Fruit fly (Drosophila melanogaster) whole organism, embryonic: ENCODE results near the gene CG10803.

Source experiments
- Abd-B ChIP-seq: fragments of 200-800 bp; sonication (Bioruptor generic); optimal IDR thresholded peaks from 2 replicates; lab custom pipeline; 2018; ENCODE audit warnings: missing biosample characterization, mild to moderate bottlenecking, missing genetic modification characterization, moderate library complexity
- Atf-2 ChIP-seq: fragments of 200-800 bp; sonication (Bioruptor generic); optimal IDR thresholded peaks from 2 replicates; lab custom pipeline; 2016; ENCODE audit warnings: missing biosample characterization, missing genetic modification characterization
- Atf3 ChIP-seq: fragments of 200-800 bp; sonication (Bioruptor generic); optimal IDR thresholded peaks from 3 replicates; lab custom pipeline; 2016; ENCODE audit warnings: missing biosample characterization, missing genetic modification characterization
- B-H2 ChIP-seq: fragments of 200-800 bp; sonication (Bioruptor generic); optimal IDR thresholded peaks from 2 replicates; lab custom pipeline; 2018; ENCODE audit warnings: missing biosample characterization, mild to moderate bottlenecking, missing genetic modification characterization
- Bdp1 ChIP-seq: fragments of 200-800 bp; sonication (Bioruptor generic); optimal IDR thresholded peaks from 3 replicates; lab custom pipeline; 2016; ENCODE audit warnings: missing biosample characterization, missing genetic modification characterization
- CG10209 ChIP-seq: fragments of 200-800 bp; sonication (Bioruptor generic); optimal IDR thresholded peaks from 3 replicates; lab custom pipeline; 2017; ENCODE audit warnings: missing biosample characterization, mild to moderate bottlenecking, missing genetic modification characterization, missing genetic modification reagents
- CG12104 ChIP-seq: fragments of 200-800 bp; sonication (Bioruptor generic); optimal IDR thresholded peaks from 3 replicates; lab custom pipeline; 2016; ENCODE audit warnings: missing biosample characterization, missing genetic modification characterization
- CG12155 ChIP-seq: fragments of 200-800 bp; sonication (Bioruptor generic); optimal IDR thresholded peaks from 3 replicates; lab custom pipeline; 2016; ENCODE audit warnings: missing biosample characterization, missing genetic modification characterization
- CG12299 ChIP-seq: fragments of 200-800 bp; sonication (Bioruptor generic); optimal IDR thresholded peaks from 2 replicates; lab custom pipeline; 2018; ENCODE audit warnings: missing biosample characterization, mild to moderate bottlenecking, missing genetic modification characterization
- CG13296 ChIP-seq: fragments of 200-800 bp; sonication (Bioruptor generic); optimal IDR thresholded peaks from 3 replicates; lab custom pipeline; 2018; ENCODE audit warnings: missing biosample characterization, mild to moderate bottlenecking, missing genetic modification characterization
- CG14441 ChIP-seq: fragments of 200-800 bp; sonication (Bioruptor generic); IDR thresholded peaks from 2 replicates; pipeline ENCODE4 v1.3.6; 2022; ENCODE audit warnings: missing biosample characterization, missing genetic modification characterization
- CG15601 ChIP-seq: fragments of 200-800 bp; sonication (Bioruptor generic); optimal IDR thresholded peaks from 3 replicates; lab custom pipeline; 2019; ENCODE audit warnings: missing biosample characterization, mild to moderate bottlenecking, missing genetic modification characterization, moderate library complexity
- CG17385 ChIP-seq: fragments of 200-800 bp; sonication (Bioruptor generic); optimal IDR thresholded peaks from 3 replicates; lab custom pipeline; 2018; ENCODE audit warnings: missing biosample characterization, mild to moderate bottlenecking, missing genetic modification characterization
- CG2120 ChIP-seq: fragments of 200-800 bp; sonication (Bioruptor generic); optimal IDR thresholded peaks from 3 replicates; lab custom pipeline; 2016; ENCODE audit warnings: missing biosample characterization, missing genetic modification characterization
- CG30431 ChIP-seq: fragments of 200-800 bp; sonication (Bioruptor generic); optimal IDR thresholded peaks from 2 replicates; lab custom pipeline; 2017; ENCODE audit warnings: missing biosample characterization, missing genetic modification characterization
- CG31224 ChIP-seq: fragments of 200-800 bp; sonication (Bioruptor generic); IDR thresholded peaks from 2 replicates; pipeline ENCODE4 v1.3.6; 2022; ENCODE audit warnings: missing biosample characterization, missing genetic modification characterization
- CG31365 ChIP-seq: fragments of 200-800 bp; sonication (Bioruptor generic); optimal IDR thresholded peaks from 2 replicates; lab custom pipeline; 2018; ENCODE audit warnings: missing biosample characterization, mild to moderate bottlenecking, missing genetic modification characterization
- CG3281 ChIP-seq: fragments of 200-800 bp; sonication (Bioruptor generic); optimal IDR thresholded peaks from 3 replicates; lab custom pipeline; 2017; ENCODE audit warnings: missing biosample characterization, mild to moderate bottlenecking, missing genetic modification characterization
- CG43689 ChIP-seq: fragments of 200-800 bp; sonication (Bioruptor generic); IDR thresholded peaks from 2 replicates; pipeline ENCODE4 v1.3.6; 2022; ENCODE audit warnings: missing biosample characterization, missing genetic modification characterization
- CG4404 ChIP-seq: fragments of 200-800 bp; sonication (Bioruptor generic); IDR thresholded peaks from 2 replicates; pipeline ENCODE4 v1.3.6; 2022; ENCODE audit warnings: missing biosample characterization, missing genetic modification characterization
- CG9215 ChIP-seq: fragments of 200-800 bp; sonication (Bioruptor generic); IDR thresholded peaks from 2 replicates; pipeline ENCODE4 v1.3.6; 2022; ENCODE audit warnings: missing biosample characterization, missing genetic modification characterization
- CG9727 ChIP-seq: fragments of 200-800 bp; sonication (Bioruptor generic); optimal IDR thresholded peaks from 3 replicates; lab custom pipeline; 2017; ENCODE audit warnings: missing biosample characterization, mild to moderate bottlenecking, missing genetic modification characterization
- CG9817 ChIP-seq: fragments of 200-800 bp; sonication (Bioruptor generic); optimal IDR thresholded peaks from 2 replicates; lab custom pipeline; 2018; ENCODE audit warnings: missing biosample characterization, mild to moderate bottlenecking, missing genetic modification characterization, moderate library complexity
- Fer3 ChIP-seq: fragments of 200-800 bp; sonication (Bioruptor generic); optimal IDR thresholded peaks from 2 replicates; lab custom pipeline; 2018; ENCODE audit warnings: missing biosample characterization, mild to moderate bottlenecking, missing genetic modification characterization, moderate library complexity
- HLH4C ChIP-seq: fragments of 200-800 bp; sonication (Bioruptor generic); IDR thresholded peaks from 3 replicates; pipeline ENCODE4 v1.3.6; 2022; ENCODE audit warnings: missing biosample characterization, missing genetic modification characterization; ENCODE audit not compliant: partially characterized antibody
- Kr ChIP-seq: fragments of 200-800 bp; sonication (Bioruptor generic); optimal IDR thresholded peaks from 2 replicates; lab custom pipeline; 2017; ENCODE audit warnings: missing biosample characterization, mild to moderate bottlenecking, missing genetic modification characterization
- Lim3 ChIP-seq: fragments of 200-800 bp; sonication (Bioruptor generic); IDR thresholded peaks from 2 replicates; pipeline ENCODE4 v1.3.6; 2022; ENCODE audit warnings: missing biosample characterization, missing genetic modification characterization
- NC2α ChIP-seq: fragments of 200-800 bp; sonication (Bioruptor generic); optimal IDR thresholded peaks from 2 replicates; lab custom pipeline; 2016; ENCODE audit warnings: missing biosample characterization, missing genetic modification characterization
- NFAT ChIP-seq: fragments of 200-800 bp; sonication (Bioruptor generic); IDR thresholded peaks from 2 replicates; pipeline ENCODE4 v1.3.6; 2022; ENCODE audit warnings: missing biosample characterization, missing genetic modification characterization
- PHDP ChIP-seq: fragments of 200-800 bp; sonication (Bioruptor generic); optimal IDR thresholded peaks from 3 replicates; lab custom pipeline; 2018; ENCODE audit warnings: missing biosample characterization, mild to moderate bottlenecking, missing genetic modification characterization, moderate library complexity
- Ptx1 ChIP-seq: fragments of 200-800 bp; sonication (Bioruptor generic); IDR thresholded peaks from 2 replicates; pipeline ENCODE4 v1.3.6; 2022; ENCODE audit warnings: missing biosample characterization, missing genetic modification characterization
- TFAM ChIP-seq: fragments of 200-800 bp; sonication (Bioruptor generic); optimal IDR thresholded peaks from 2 replicates; lab custom pipeline; 2017; ENCODE audit warnings: missing biosample characterization, missing genetic modification characterization, inconsistent platforms
- btn ChIP-seq: fragments of 200-800 bp; sonication (Bioruptor generic); optimal IDR thresholded peaks from 2 replicates; lab custom pipeline; 2016; ENCODE audit warnings: missing biosample characterization, missing genetic modification characterization
- corto ChIP-seq: fragments of 200-800 bp; sonication (Bioruptor generic); optimal IDR thresholded peaks from 2 replicates; lab custom pipeline; 2016; ENCODE audit warnings: missing biosample characterization, mild to moderate bottlenecking, missing genetic modification characterization, moderate library complexity
- dmrt11E ChIP-seq: fragments of 200-800 bp; sonication (Bioruptor generic); optimal IDR thresholded peaks from 3 replicates; lab custom pipeline; 2018; ENCODE audit warnings: missing biosample characterization, mild to moderate bottlenecking, missing genetic modification characterization, moderate library complexity
- dysf ChIP-seq: fragments of 200-800 bp; sonication (Bioruptor generic); IDR thresholded peaks from 3 replicates; pipeline ENCODE4 v1.3.6; 2022; ENCODE audit warnings: missing biosample characterization, missing genetic modification characterization
- lbe ChIP-seq: fragments of 200-800 bp; sonication (Bioruptor generic); optimal IDR thresholded peaks from 2 replicates; lab custom pipeline; 2016; ENCODE audit warnings: missing biosample characterization, mild to moderate bottlenecking, missing genetic modification characterization
- lilli ChIP-seq: fragments of 200-800 bp; sonication (Bioruptor generic); optimal IDR thresholded peaks from 3 replicates; lab custom pipeline; 2016; ENCODE audit warnings: missing biosample characterization, missing genetic modification characterization
- oc ChIP-seq: fragments of 200-800 bp; sonication (Bioruptor generic); optimal IDR thresholded peaks from 2 replicates; lab custom pipeline; 2018; ENCODE audit warnings: missing biosample characterization, mild to moderate bottlenecking, missing genetic modification characterization, moderate library complexity
- onecut ChIP-seq: fragments of 200-800 bp; sonication (Bioruptor generic); IDR thresholded peaks from 2 replicates; pipeline ENCODE4 v1.3.6; 2022; ENCODE audit warnings: missing biosample characterization, missing genetic modification characterization
- phol ChIP-seq: fragments of 200-800 bp; sonication (Bioruptor generic); optimal IDR thresholded peaks from 3 replicates; lab custom pipeline; 2018; ENCODE audit warnings: missing biosample characterization, mild to moderate bottlenecking, missing genetic modification characterization, moderate library complexity
- salm ChIP-seq: fragments of 200-800 bp; sonication (Bioruptor generic); optimal IDR thresholded peaks from 2 replicates; lab custom pipeline; 2018; ENCODE audit warnings: missing biosample characterization, mild to moderate bottlenecking, missing genetic modification characterization
- seq ChIP-seq: fragments of 200-800 bp; sonication (Bioruptor generic); IDR thresholded peaks from 2 replicates; pipeline ENCODE4 v1.3.6; 2022; ENCODE audit warnings: missing biosample characterization, missing genetic modification characterization
- sisA ChIP-seq: fragments of 200-800 bp; sonication (Bioruptor generic); IDR thresholded peaks from 2 replicates; pipeline ENCODE4 v1.3.6; 2022; ENCODE audit warnings: missing biosample characterization, missing genetic modification characterization
- tap ChIP-seq: fragments of 200-800 bp; optimal IDR thresholded peaks from 3 replicates; lab custom pipeline; 2019; ENCODE audit warnings: missing biosample characterization, mild to moderate bottlenecking, missing genetic modification characterization, moderate library complexity
- tgo ChIP-seq: fragments of 200-800 bp; sonication (Bioruptor generic); IDR thresholded peaks from 3 replicates; pipeline ENCODE4 v1.3.6; 2022; ENCODE audit warnings: missing biosample characterization, missing genetic modification characterization
- ttk ChIP-seq: fragments of 200-800 bp; sonication (Bioruptor generic); IDR thresholded peaks from 2 replicates; pipeline ENCODE4 v2.1.2; 2022; ENCODE audit warnings: missing biosample characterization, missing genetic modification characterization
- yki ChIP-seq: fragments of >200 bp; optimal IDR thresholded peaks from 3 replicates; lab custom pipeline; 2018
- zfh1 ChIP-seq: fragments of 200-800 bp; sonication (Bioruptor generic); IDR thresholded peaks from 3 replicates; pipeline ENCODE4 v1.3.6; 2022; ENCODE audit warnings: missing biosample characterization, missing genetic modification characterization

The CG10803 gene

dm6 chrX:3474476-3475439 is 10.7 kb upstream of the CG10803 start, which contains the start of gene CG12206 (continued):
- TF ChIP-seq CG9727 (GFP tag; lab: Kevin White, UChicago): peak; percentile 64
- TF ChIP-seq sisA (GFP tag; lab: Robert Waterston, UW): peak; percentile 53
- TF ChIP-seq CG9215 (GFP tag; lab: Robert Waterston, UW): peak; percentile 71
- TF ChIP-seq NFAT: 0 out of 2 replicates have a peak, but pooled peaks have one; percentile 44
- no peak for TF ChIP-seq Atf3
- peak; percentile 66 for TF ChIP-seq CG17385 (GFP tag; lab: Kevin White, UChicago)
- no peak for TF ChIP-seq Atf-2 (GFP tag; lab: Kevin White, UChicago)
- TF ChIP-seq CG31365 (tag; lab: Kevin White, UChicago): no peak
- peak; percentile 27; the same call in 1 of the 2 replicates for TF ChIP-seq CG4404 (GFP tag; lab: Robert Waterston, UW)
- no peak for TF ChIP-seq yki
- peak; percentile 69; the same call in 2 of the 3 replicates for TF ChIP-seq dysf (GFP tag; lab: Robert Waterston, UW)
- peak; percentile 12 for TF ChIP-seq CG12155 (GFP tag; lab: Kevin White, UChicago)
- TF ChIP-seq CG10209 (GFP tag; lab: Kevin White, UChicago): peak; percentile 50
- TF ChIP-seq B-H2 (GFP tag; lab: Kevin White, UChicago): no peak
- peak; percentile 19 for TF ChIP-seq CG12104 (GFP tag; lab: Kevin White, UChicago)
- TF ChIP-seq CG43689 (GFP tag; lab: Robert Waterston, UW): no peak
- 0 out of 2 replicates have a peak, but pooled peaks have one; percentile 47 for TF ChIP-seq seq
- 0 out of 2 replicates have a peak, but pooled peaks have one; percentile 27 for TF ChIP-seq CG31224 (GFP tag; lab: Robert Waterston, UW)
- 0 out of 3 replicates have a peak, but pooled peaks have one; percentile 23 for TF ChIP-seq zfh1 (GFP tag; lab: Robert Waterston, UW)
- peak; percentile 15 for TF ChIP-seq lilli (GFP tag; lab: Kevin White, UChicago)
- TF ChIP-seq CG14441: peak; percentile 53; the same call in 1 of the 2 replicates
- peak; percentile 21 for TF ChIP-seq CG2120
- peak; percentile 46 for TF ChIP-seq CG9817 (tag; lab: Kevin White, UChicago)
- TF ChIP-seq tgo (GFP tag; lab: Robert Waterston, UW): peak; percentile 58; the same call in 2 of the 3 replicates
- peak; percentile 29 for TF ChIP-seq tap (tag; lab: Kevin White, UChicago)
- TF ChIP-seq dmrt11E (tag; lab: Kevin White, UChicago): peak; percentile 28
- TF ChIP-seq CG15601 (tag; lab: Kevin White, UChicago): peak; percentile 23
- TF ChIP-seq onecut (GFP tag; lab: Robert Waterston, UW): 0 out of 2 replicates have a peak, but pooled peaks have one; percentile 11
- TF ChIP-seq Abd-B: peak; percentile 60
- peak; percentile 59 for TF ChIP-seq ttk (GFP tag; lab: Robert Waterston, UW)
- TF ChIP-seq Ptx1 (GFP tag; lab: Robert Waterston, UW): peak; percentile 74
- no peak for TF ChIP-seq CG12299 (tag; lab: Kevin White, UChicago)
- TF ChIP-seq corto (GFP tag; lab: Kevin White, UChicago): no peak
- TF ChIP-seq HLH4C: no peak
- TF ChIP-seq TFAM (GFP tag; lab: Kevin White, UChicago): no peak
- peak; percentile 11 for TF ChIP-seq CG30431 (GFP tag; lab: Kevin White, UChicago)
- no peak for TF ChIP-seq btn
- TF ChIP-seq phol (tag; lab: Kevin White, UChicago): peak; percentile 66
- peak; percentile 55 for TF ChIP-seq Fer3 (tag; lab: Kevin White, UChicago)
- TF ChIP-seq lbe (GFP tag; lab: Kevin White, UChicago): peak; percentile 20
- peak; percentile 60 for TF ChIP-seq CG3281 (GFP tag; lab: Kevin White, UChicago)
- TF ChIP-seq Bdp1: no peak
- TF ChIP-seq CG13296: peak; percentile 56
- TF ChIP-seq salm (tag; lab: Kevin White, UChicago): peak; percentile 23
- TF ChIP-seq oc (tag; lab: Kevin White, UChicago): peak; percentile 27
- TF ChIP-seq NC2α (GFP tag; lab: Kevin White, UChicago): no peak
- TF ChIP-seq Kr (GFP tag; lab: Kevin White, UChicago): no peak
- no peak for TF ChIP-seq Lim3 (GFP tag; lab: Robert Waterston, UW)
- TF ChIP-seq PHDP (tag; lab: Kevin White, UChicago): peak; percentile 62
